Fruit fly (Drosophila melanogaster) whole organism, embryonic: Measurements from ENCODE around the gene CG18081.

Source experiments
- Adf1 ChIP-seq: fragments of 200-800 bp; sonication (Bioruptor generic); IDR thresholded peaks from 2 replicates; pipeline ENCODE4 v1.3.6; 2022; ENCODE audit warnings: missing biosample characterization, missing genetic modification characterization
- Bdp1 ChIP-seq: fragments of 200-800 bp; sonication (Bioruptor generic); optimal IDR thresholded peaks from 3 replicates; lab custom pipeline; 2016; ENCODE audit warnings: missing biosample characterization, missing genetic modification characterization
- Bgb ChIP-seq: fragments of 200-800 bp; sonication (Bioruptor generic); IDR thresholded peaks from 2 replicates; pipeline ENCODE4 v1.3.6; 2022; ENCODE audit warnings: missing biosample characterization, missing genetic modification characterization; ENCODE audit not compliant: partially characterized antibody
- Blimp-1 ChIP-seq: fragments of 200-800 bp; sonication (Bioruptor generic); optimal IDR thresholded peaks from 3 replicates; lab custom pipeline; 2018; ENCODE audit warnings: missing biosample characterization, missing genetic modification characterization, mild to moderate bottlenecking, moderate library complexity, missing genetic modification reagents
- CG1024 ChIP-seq: fragments of 200-800 bp; sonication (Bioruptor generic); IDR thresholded peaks from 2 replicates; pipeline ENCODE4 v1.3.6; 2022; ENCODE audit warnings: missing biosample characterization, missing genetic modification characterization
- CG11093 ChIP-seq: fragments of 200-800 bp; sonication (Bioruptor generic); IDR thresholded peaks from 3 replicates; pipeline ENCODE4 v1.3.6; 2022; ENCODE audit warnings: missing biosample characterization, missing genetic modification characterization
- CG12744 ChIP-seq: fragments of 200-800 bp; sonication (Bioruptor generic); optimal IDR thresholded peaks from 2 replicates; lab custom pipeline; 2016; ENCODE audit warnings: missing biosample characterization, missing genetic modification characterization
- CG14441 ChIP-seq: fragments of 200-800 bp; sonication (Bioruptor generic); IDR thresholded peaks from 2 replicates; pipeline ENCODE4 v1.3.6; 2022; ENCODE audit warnings: missing biosample characterization, missing genetic modification characterization
- CG14860 ChIP-seq: fragments of 200-800 bp; sonication (Bioruptor generic); IDR thresholded peaks from 3 replicates; pipeline ENCODE4 v1.3.6; 2022; ENCODE audit warnings: missing biosample characterization, missing genetic modification characterization; ENCODE audit not compliant: partially characterized antibody
- CG15269 ChIP-seq: fragments of 200-800 bp; sonication (Bioruptor generic); optimal IDR thresholded peaks from 2 replicates; lab custom pipeline; 2018; ENCODE audit warnings: missing biosample characterization, mild to moderate bottlenecking, missing genetic modification characterization, moderate library complexity
- CG15514 ChIP-seq: fragments of 200-800 bp; sonication (Bioruptor generic); optimal IDR thresholded peaks from 3 replicates; lab custom pipeline; 2017; ENCODE audit warnings: missing biosample characterization, missing genetic modification characterization, mild to moderate bottlenecking, moderate library complexity, missing genetic modification reagents
- CG17361 ChIP-seq: fragments of 200-800 bp; sonication (Bioruptor generic); IDR thresholded peaks from 3 replicates; pipeline ENCODE4 v1.3.6; 2022; ENCODE audit warnings: missing biosample characterization, missing genetic modification characterization
- CG18619 ChIP-seq: fragments of 200-800 bp; sonication (Bioruptor generic); optimal IDR thresholded peaks from 3 replicates; lab custom pipeline; 2017; ENCODE audit warnings: missing biosample characterization, mild to moderate bottlenecking, missing genetic modification characterization
- CG18764 ChIP-seq: fragments of 200-800 bp; sonication (Bioruptor generic); optimal IDR thresholded peaks from 3 replicates; lab custom pipeline; 2016; ENCODE audit warnings: missing biosample characterization, missing genetic modification characterization
- CG2116 ChIP-seq: fragments of 200-800 bp; sonication (Bioruptor generic); optimal IDR thresholded peaks from 3 replicates; lab custom pipeline; 2018; ENCODE audit warnings: missing biosample characterization, mild to moderate bottlenecking, missing genetic modification characterization
- CG2712 ChIP-seq: fragments of 200-800 bp; optimal IDR thresholded peaks from 3 replicates; lab custom pipeline; 2019; ENCODE audit warnings: missing biosample characterization, mild to moderate bottlenecking, missing genetic modification characterization, moderate library complexity
- CG3065 ChIP-seq: fragments of 200-800 bp; sonication (Bioruptor generic); optimal IDR thresholded peaks from 2 replicates; lab custom pipeline; 2016; ENCODE audit warnings: missing biosample characterization, missing genetic modification characterization
- CG31365 ChIP-seq: fragments of 200-800 bp; sonication (Bioruptor generic); optimal IDR thresholded peaks from 2 replicates; lab custom pipeline; 2018; ENCODE audit warnings: missing biosample characterization, mild to moderate bottlenecking, missing genetic modification characterization
- CG3407 ChIP-seq: fragments of 200-800 bp; sonication (Bioruptor generic); optimal IDR thresholded peaks from 2 replicates; lab custom pipeline; 2018; ENCODE audit warnings: missing biosample characterization, mild to moderate bottlenecking, missing genetic modification characterization
- CG6683 ChIP-seq: fragments of 200-800 bp; sonication (Bioruptor generic); optimal IDR thresholded peaks from 2 replicates; lab custom pipeline; 2017; ENCODE audit warnings: missing biosample characterization, mild to moderate bottlenecking, missing genetic modification characterization, missing genetic modification reagents
- CG6813 ChIP-seq: fragments of 200-800 bp; sonication (Bioruptor generic); optimal IDR thresholded peaks from 2 replicates; lab custom pipeline; 2017; ENCODE audit warnings: missing biosample characterization, missing genetic modification characterization, mild to moderate bottlenecking, moderate library complexity, missing genetic modification reagents
- CG9609 ChIP-seq: fragments of 200-800 bp; sonication (Bioruptor generic); optimal IDR thresholded peaks from 3 replicates; lab custom pipeline; 2016; ENCODE audit warnings: missing biosample characterization, missing genetic modification characterization
- CG9727 ChIP-seq: fragments of 200-800 bp; sonication (Bioruptor generic); optimal IDR thresholded peaks from 3 replicates; lab custom pipeline; 2017; ENCODE audit warnings: missing biosample characterization, mild to moderate bottlenecking, missing genetic modification characterization
- Dfd ChIP-seq, 2 experiments: fragments of >200 bp; optimal IDR thresholded peaks; 2 replicates each; lab custom pipeline; 2017; ENCODE audit warnings: missing biosample characterization in 2 of 2, missing genetic modification characterization in 2 of 2
- Doc2 ChIP-seq: fragments of 200-800 bp; sonication (Bioruptor generic); IDR thresholded peaks from 2 replicates; pipeline ENCODE4 v1.3.6; 2022; ENCODE audit warnings: missing biosample characterization, missing genetic modification characterization
- Doc3 ChIP-seq: fragments of 200-800 bp; sonication (Bioruptor generic); IDR thresholded peaks from 3 replicates; pipeline ENCODE4 v1.3.6; 2022; ENCODE audit warnings: missing biosample characterization, missing genetic modification characterization; ENCODE audit not compliant: partially characterized antibody
- Dref ChIP-seq: fragments of 200-800 bp; sonication (Bioruptor generic); IDR thresholded peaks from 2 replicates; pipeline ENCODE4 v1.3.6; 2022; ENCODE audit warnings: missing biosample characterization, missing genetic modification characterization
- Ets65A ChIP-seq: fragments of 200-800 bp; sonication (Bioruptor generic); peaks from one replicate; lab custom pipeline; 2016; ENCODE audit warnings: missing biosample characterization, missing genetic modification characterization
- HLHmδ ChIP-seq: fragments of 200-800 bp; sonication (Bioruptor generic); optimal IDR thresholded peaks from 2 replicates; lab custom pipeline; 2018; ENCODE audit warnings: missing biosample characterization, mild to moderate bottlenecking, missing genetic modification characterization, moderate library complexity
- Hand ChIP-seq: fragments of 200-800 bp; sonication (Bioruptor generic); optimal IDR thresholded peaks from 2 replicates; lab custom pipeline; 2017; ENCODE audit warnings: mild to moderate bottlenecking, missing biosample characterization, missing genetic modification reagents, missing genetic modification characterization
- Hr3 ChIP-seq: fragments of 200-800 bp; sonication (Bioruptor generic); optimal IDR thresholded peaks from 3 replicates; lab custom pipeline; 2016; ENCODE audit warnings: missing biosample characterization, missing genetic modification characterization
- Mad ChIP-seq: fragments of 200-800 bp; sonication (Bioruptor generic); optimal IDR thresholded peaks from 2 replicates; lab custom pipeline; 2016; ENCODE audit warnings: missing biosample characterization, missing genetic modification characterization
- Sox102F ChIP-seq: fragments of 200-800 bp; sonication (Bioruptor generic); optimal IDR thresholded peaks from 2 replicates; lab custom pipeline; 2018; ENCODE audit warnings: missing biosample characterization, mild to moderate bottlenecking, missing genetic modification characterization, moderate library complexity
- Ssrp ChIP-seq: fragments of 200-800 bp; sonication (Bioruptor generic); optimal IDR thresholded peaks from 2 replicates; lab custom pipeline; 2018; ENCODE audit warnings: missing biosample characterization, mild to moderate bottlenecking, missing genetic modification characterization, moderate library complexity
- TFAM ChIP-seq: fragments of 200-800 bp; sonication (Bioruptor generic); optimal IDR thresholded peaks from 2 replicates; lab custom pipeline; 2017; ENCODE audit warnings: missing biosample characterization, missing genetic modification characterization, inconsistent platforms
- Xrp1 ChIP-seq: fragments of 200-800 bp; sonication (Bioruptor generic); IDR thresholded peaks from 2 replicates; pipeline ENCODE4 v1.3.6; 2022; ENCODE audit warnings: missing biosample characterization, missing genetic modification characterization
- eve ChIP-seq, 2 experiments: fragments of >200 bp; optimal IDR thresholded peaks; 2 replicates each; lab custom pipeline; 2017; ENCODE audit warnings: missing biosample characterization in 2 of 2, missing genetic modification characterization in 2 of 2
- gcm ChIP-seq: fragments of 200-800 bp; sonication (Bioruptor generic); optimal IDR thresholded peaks from 2 replicates; lab custom pipeline; 2019; ENCODE audit warnings: missing biosample characterization, mild to moderate bottlenecking, missing genetic modification characterization, moderate library complexity
- gcm2 ChIP-seq: fragments of 200-800 bp; sonication (Bioruptor generic); optimal IDR thresholded peaks from 2 replicates; lab custom pipeline; 2016; ENCODE audit warnings: missing biosample characterization, missing genetic modification characterization
- maf-S ChIP-seq: fragments of 200-800 bp; sonication (Bioruptor generic); optimal IDR thresholded peaks from 2 replicates; lab custom pipeline; 2016; ENCODE audit warnings: missing biosample characterization, missing genetic modification characterization
- nau ChIP-seq: fragments of 200-800 bp; sonication (Bioruptor generic); optimal IDR thresholded peaks from 3 replicates; lab custom pipeline; 2017; ENCODE audit warnings: missing biosample characterization, mild to moderate bottlenecking, missing genetic modification characterization, missing genetic modification reagents
- nerfin-2 ChIP-seq: fragments of 200-800 bp; sonication (Bioruptor generic); IDR thresholded peaks from 2 replicates; pipeline ENCODE4 v1.3.6; 2022; ENCODE audit warnings: missing biosample characterization, missing genetic modification characterization; ENCODE audit not compliant: partially characterized antibody
- peb ChIP-seq: fragments of 200-800 bp; sonication (Bioruptor generic); IDR thresholded peaks from 2 replicates; pipeline ENCODE4 v1.3.6; 2022; ENCODE audit warnings: missing biosample characterization, missing genetic modification characterization
- pnt ChIP-seq: fragments of 200-800 bp; sonication (Bioruptor generic); optimal IDR thresholded peaks from 3 replicates; lab custom pipeline; 2016; ENCODE audit warnings: missing biosample characterization, missing genetic modification characterization
- psq ChIP-seq: fragments of 200-800 bp; sonication (Bioruptor generic); optimal IDR thresholded peaks from 2 replicates; lab custom pipeline; 2017; ENCODE audit warnings: missing biosample characterization, missing genetic modification characterization
- sqz ChIP-seq: fragments of 200-800 bp; sonication (Bioruptor generic); optimal IDR thresholded peaks from 3 replicates; lab custom pipeline; 2018; ENCODE audit warnings: missing biosample characterization, mild to moderate bottlenecking, missing genetic modification characterization
- stc ChIP-seq: fragments of 200-800 bp; sonication (Bioruptor generic); IDR thresholded peaks from 2 replicates; pipeline ENCODE4 v1.3.6; 2022; ENCODE audit warnings: missing biosample characterization, missing genetic modification characterization
- stwl ChIP-seq: fragments of 200-800 bp; sonication (Bioruptor generic); optimal IDR thresholded peaks from 3 replicates; lab custom pipeline; 2018; ENCODE audit warnings: missing biosample characterization, mild to moderate bottlenecking, missing genetic modification characterization, moderate library complexity
- vfl ChIP-seq: fragments of 200-800 bp; sonication (Bioruptor generic); optimal IDR thresholded peaks from 2 replicates; lab custom pipeline; 2016; ENCODE audit warnings: missing biosample characterization, missing genetic modification characterization
- zen2 ChIP-seq: fragments of 200-800 bp; sonication (Bioruptor generic); IDR thresholded peaks from 3 replicates; pipeline ENCODE4 v1.3.6; 2022; ENCODE audit warnings: missing biosample characterization, missing genetic modification characterization; ENCODE audit not compliant: partially characterized antibody
- zf30C ChIP-seq: fragments of 200-800 bp; sonication (Bioruptor generic); optimal IDR thresholded peaks from 3 replicates; lab custom pipeline; 2018; ENCODE audit warnings: missing biosample characterization, mild to moderate bottlenecking, missing genetic modification characterization

Gene CG18081

DNA sequence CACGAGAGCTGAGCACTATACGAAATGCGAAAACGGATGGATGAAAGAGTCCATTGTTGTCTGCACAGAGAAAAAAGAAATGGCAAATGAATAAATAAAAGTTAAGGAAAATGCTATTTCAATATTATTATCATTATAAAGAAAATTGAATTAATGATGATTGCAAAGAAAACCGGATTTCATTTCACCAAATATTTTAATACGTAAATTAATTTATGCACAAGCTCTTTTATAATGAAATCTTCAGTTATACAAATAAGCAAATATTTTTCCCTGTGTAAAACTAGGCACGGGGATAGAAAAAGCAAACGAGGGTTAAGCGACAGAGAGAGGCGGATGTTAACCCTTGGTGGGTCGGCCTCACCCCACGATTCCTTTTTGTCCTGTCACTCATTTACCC, 47.8 kb downstream of the CG18081 start (continued):
- TF ChIP-seq Adf1 (GFP tag; lab: Robert Waterston, UW) (no peak), CG12744 (GFP tag; lab: Kevin White, UChicago) (no peak), psq (GFP tag; lab: Kevin White, UChicago) (no peak), CG2116 (GFP tag; lab: Kevin White, UChicago) (peak; percentile 7), CG2712 (tag; lab: Kevin White, UChicago) (peak; percentile 88), Doc3 (GFP tag; lab: Robert Waterston, UW) (no peak), CG31365 (tag; lab: Kevin White, UChicago) (no peak), sqz (GFP tag; lab: Kevin White, UChicago) (peak; percentile 55), Doc2 (GFP tag; lab: Robert Waterston, UW) (no peak), Ssrp (peak; percentile 52), Hr3 (GFP tag; lab: Kevin White, UChicago) (peak; percentile 46), eve (GFP tag; optimal IDR thresholded peaks at IDR 0.05; lab: Kevin White, UChicago) (peak in 1 of 2 experiments; percentile 73), zf30C (GFP tag; lab: Kevin White, UChicago) (peak; percentile 87), Ets65A (GFP tag; lab: Kevin White, UChicago) (peak; percentile 61), TFAM (GFP tag; lab: Kevin White, UChicago) (no peak), Xrp1 (GFP tag; lab: Robert Waterston, UW) (peak; percentile 87), Sox102F (GFP tag; lab: Kevin White, UChicago) (peak; percentile 66), Bdp1 (GFP tag; lab: Kevin White, UChicago) (no peak), CG3065 (GFP tag; lab: Kevin White, UChicago) (no peak), CG3407 (peak; percentile 39), gcm (peak; percentile 65), maf-S (GFP tag; lab: Kevin White, UChicago) (no peak), CG14860 (GFP tag; lab: Robert Waterston, UW) (no peak), CG18619 (GFP tag; lab: Kevin White, UChicago) (no peak), nerfin-2 (GFP tag; lab: Robert Waterston, UW) (no peak), pnt (GFP tag; lab: Kevin White, UChicago) (no peak), CG6683 (GFP tag; lab: Kevin White, UChicago) (no peak), zen2 (GFP tag; lab: Robert Waterston, UW) (no peak), vfl (GFP tag; lab: Kevin White, UChicago) (no peak), CG9609 (GFP tag; lab: Kevin White, UChicago) (no peak), CG6813 (GFP tag; lab: Kevin White, UChicago) (peak; percentile 33), Bgb (GFP tag; lab: Robert Waterston, UW) (no peak), Mad (GFP tag; lab: Kevin White, UChicago) (no peak), CG17361 (peak; percentile 81), peb (GFP tag; lab: Robert Waterston, UW) (no peak), CG15269 (peak; percentile 42), stc (GFP tag; lab: Robert Waterston, UW) (peak; percentile 36; the same call in 1 of the 2 replicates), Blimp-1 (GFP tag; lab: Kevin White, UChicago) (peak; percentile 74), Hand (GFP tag; lab: Kevin White, UChicago) (no peak), CG1024 (GFP tag; lab: Robert Waterston, UW) (no peak), CG18764 (no peak), CG15514 (GFP tag; lab: Kevin White, UChicago) (no peak), CG14441 (GFP tag; lab: Robert Waterston, UW) (no peak), Dref (no peak), CG11093 (no peak), gcm2 (GFP tag; lab: Kevin White, UChicago) (no peak), HLHmδ (GFP tag; lab: Kevin White, UChicago) (no peak), CG9727 (peak; percentile 79), Dfd (GFP tag; optimal IDR thresholded peaks at IDR 0.05; lab: Kevin White, UChicago) (no peak), nau (no peak), stwl (tag; lab: Kevin White, UChicago) (no peak)
